Worm (Caenorhabditis elegans) whole organism, mixed stage, embryonic: ENCODE measurements around the gene F59B1.10.
A peak's percentile ranks its signal among the peaks of the same experiment; 100 is the strongest.

ENCODE experiments used
- M03D4.4 ChIP-seq: sonication (generic microtip); optimal IDR thresholded peaks from 2 replicates; lab custom pipeline; 2017; ENCODE audit warnings: mild to moderate bottlenecking, missing genetic modification characterization, missing compliant biosample characterization
- bed-3 ChIP-seq: fragments of 200-800 bp; sonication (Bioruptor generic); optimal IDR thresholded peaks from 3 replicates; lab custom pipeline; 2018; ENCODE audit warnings: mild to moderate bottlenecking, missing genetic modification characterization, moderate library complexity, missing compliant biosample characterization
- blmp-1 ChIP-seq: fragments of 150-350 bp; optimal IDR thresholded peaks from 2 replicates; lab custom pipeline; 2014; ENCODE audit warnings: missing biosample characterization, missing genetic modification characterization
- ceh-39 ChIP-seq: fragments of 150-350 bp; optimal IDR thresholded peaks from 2 replicates; lab custom pipeline; 2014; ENCODE audit warnings: missing biosample characterization, missing genetic modification characterization
- ceh-43 ChIP-seq: fragments of 200-800 bp; sonication (Bioruptor generic); optimal IDR thresholded peaks from 2 replicates; lab custom pipeline; 2018; ENCODE audit warnings: mild to moderate bottlenecking, missing genetic modification characterization, moderate library complexity, missing compliant biosample characterization
- ceh-83 ChIP-seq: fragments of 200-800 bp; sonication (Bioruptor generic); optimal IDR thresholded peaks from 2 replicates; lab custom pipeline; 2018; ENCODE audit warnings: mild to moderate bottlenecking, missing genetic modification characterization, missing compliant biosample characterization
- cnd-1 ChIP-seq: fragments of 200-800 bp; sonication (Bioruptor generic); optimal IDR thresholded peaks from 2 replicates; lab custom pipeline; 2018; ENCODE audit warnings: mild to moderate bottlenecking, missing genetic modification characterization, missing compliant biosample characterization
- drap-1 ChIP-seq: fragments of 200-800 bp; sonication (Bioruptor generic); optimal IDR thresholded peaks from 3 replicates; lab custom pipeline; 2018; ENCODE audit warnings: mild to moderate bottlenecking, missing genetic modification characterization, missing compliant biosample characterization
- elt-1 ChIP-seq: sonication (generic microtip); optimal IDR thresholded peaks from 2 replicates; lab custom pipeline; 2017; ENCODE audit warnings: missing genetic modification characterization, mild to moderate bottlenecking, missing compliant biosample characterization, antibody characterized with exemption, moderate library complexity, borderline replicate concordance; ENCODE audit not compliant: insufficient read depth
- elt-3 ChIP-seq: fragments of 150-350 bp; optimal IDR thresholded peaks from 2 replicates; lab custom pipeline; 2014; ENCODE audit warnings: missing biosample characterization, missing genetic modification characterization
- flh-1 ChIP-seq: fragments of 200-800 bp; sonication (Bioruptor generic); optimal IDR thresholded peaks from 2 replicates; lab custom pipeline; 2018; ENCODE audit warnings: mild to moderate bottlenecking, missing genetic modification characterization, moderate library complexity, missing compliant biosample characterization
- ham-2 ChIP-seq: fragments of 200-800 bp; sonication (Bioruptor generic); optimal IDR thresholded peaks from 2 replicates; lab custom pipeline; 2018; ENCODE audit warnings: mild to moderate bottlenecking, missing genetic modification characterization, missing compliant biosample characterization
- hlh-1 ChIP-seq: fragments of 150-350 bp; optimal IDR thresholded peaks from 2 replicates; lab custom pipeline; 2014; ENCODE audit warnings: missing biosample characterization, missing genetic modification reagents, missing genetic modification characterization
- lin-13 ChIP-seq: fragments of 150-350 bp; optimal IDR thresholded peaks from 2 replicates; lab custom pipeline; 2014; ENCODE audit warnings: missing biosample characterization, missing genetic modification characterization
- lin-32 ChIP-seq: fragments of 200-800 bp; sonication (Bioruptor generic); optimal IDR thresholded peaks from 2 replicates; lab custom pipeline; 2018; ENCODE audit warnings: mild to moderate bottlenecking, missing genetic modification characterization, missing compliant biosample characterization
- lsy-2 ChIP-seq: fragments of 150-350 bp; optimal IDR thresholded peaks from 2 replicates; lab custom pipeline; 2014; ENCODE audit warnings: missing biosample characterization, missing genetic modification characterization
- mab-5 ChIP-seq: fragments of 150-350 bp; optimal IDR thresholded peaks from 2 replicates; lab custom pipeline; 2014; ENCODE audit warnings: missing biosample characterization, missing genetic modification characterization
- mep-1 ChIP-seq: fragments of 150-350 bp; optimal IDR thresholded peaks from 2 replicates; lab custom pipeline; 2017; ENCODE audit warnings: missing biosample characterization, missing genetic modification reagents, missing genetic modification characterization, inconsistent platforms
- nhr-12 ChIP-seq: fragments of 150-350 bp; optimal IDR thresholded peaks from 2 replicates; lab custom pipeline; 2014; ENCODE audit warnings: missing biosample characterization, missing genetic modification characterization
- nhr-2 ChIP-seq: fragments of 150-350 bp; optimal IDR thresholded peaks from 2 replicates; lab custom pipeline; 2014; ENCODE audit warnings: missing biosample characterization, missing genetic modification characterization
- nhr-237 ChIP-seq: fragments of 150-350 bp; optimal IDR thresholded peaks from 2 replicates; lab custom pipeline; 2014; ENCODE audit warnings: missing biosample characterization, missing genetic modification characterization
- nhr-28 ChIP-seq: fragments of 150-350 bp; optimal IDR thresholded peaks from 2 replicates; lab custom pipeline; 2014; ENCODE audit warnings: missing biosample characterization, missing genetic modification characterization
- nhr-76 ChIP-seq: sonication (generic microtip); optimal IDR thresholded peaks from 2 replicates; lab custom pipeline; 2017; ENCODE audit warnings: missing biosample characterization, missing genetic modification characterization
- sem-2 ChIP-seq: fragments of 200-800 bp; sonication (Bioruptor generic); optimal IDR thresholded peaks from 2 replicates; lab custom pipeline; 2018; ENCODE audit warnings: mild to moderate bottlenecking, missing genetic modification characterization, missing compliant biosample characterization
- sptf-1 ChIP-seq: sonication (generic microtip); optimal IDR thresholded peaks from 2 replicates; lab custom pipeline; 2017; ENCODE audit warnings: mild to moderate bottlenecking, missing genetic modification characterization, moderate library complexity, missing compliant biosample characterization
- unc-120 ChIP-seq: sonication (generic microtip); optimal IDR thresholded peaks from 2 replicates; lab custom pipeline; 2017; ENCODE audit warnings: missing genetic modification characterization, missing compliant biosample characterization; ENCODE audit not compliant: poor library complexity, severe bottlenecking
- unc-39 ChIP-seq: fragments of 150-350 bp; optimal IDR thresholded peaks from 2 replicates; lab custom pipeline; 2014; ENCODE audit warnings: missing biosample characterization, missing genetic modification characterization
- unc-62 ChIP-seq: fragments of 150-350 bp; optimal IDR thresholded peaks from 2 replicates; lab custom pipeline; 2014; ENCODE audit warnings: missing biosample characterization, missing genetic modification reagents, missing genetic modification characterization
- zip-8 ChIP-seq: fragments of 150-350 bp; optimal IDR thresholded peaks from 2 replicates; lab custom pipeline; 2014; ENCODE audit warnings: missing biosample characterization, missing genetic modification characterization
- ztf-11 ChIP-seq: fragments of 150-350 bp; optimal IDR thresholded peaks from 2 replicates; lab custom pipeline; 2014; ENCODE audit warnings: missing biosample characterization, missing genetic modification characterization

F59B1.10 gene

ce11 chrV:3647862-3648261 lies at the start of gene F59B1.10:
F59B1.10 (minus strand) TSS chrV:3647962.
- no peak for TF ChIP-seq nhr-12 (tag; lab: Kevin White, UChicago)
- TF ChIP-seq drap-1 = no peak
- TF ChIP-seq M03D4.4 = no peak
- TF ChIP-seq nhr-28 = no peak

- TF ChIP-seq ham-2 (GFP tag; lab: Kevin White, UChicago) = no peak
- no peak for TF ChIP-seq nhr-76 (tag; lab: Kevin White, UChicago)
- TF ChIP-seq ztf-11 (tag; lab: Kevin White, UChicago) = no peak
- no peak for TF ChIP-seq ceh-39 (tag; lab: Kevin White, UChicago)
- TF ChIP-seq zip-8 (tag; lab: Kevin White, UChicago) = no peak
- no peak for TF ChIP-seq unc-120 (tag; lab: Kevin White, UChicago)
- no peak for TF ChIP-seq lsy-2
- TF ChIP-seq bed-3 (GFP tag; lab: Kevin White, UChicago) = no peak
Measured at ce11 chrV:3697071-3697470, 49.3 kb upstream of the F59B1.10 start.

DNA sequence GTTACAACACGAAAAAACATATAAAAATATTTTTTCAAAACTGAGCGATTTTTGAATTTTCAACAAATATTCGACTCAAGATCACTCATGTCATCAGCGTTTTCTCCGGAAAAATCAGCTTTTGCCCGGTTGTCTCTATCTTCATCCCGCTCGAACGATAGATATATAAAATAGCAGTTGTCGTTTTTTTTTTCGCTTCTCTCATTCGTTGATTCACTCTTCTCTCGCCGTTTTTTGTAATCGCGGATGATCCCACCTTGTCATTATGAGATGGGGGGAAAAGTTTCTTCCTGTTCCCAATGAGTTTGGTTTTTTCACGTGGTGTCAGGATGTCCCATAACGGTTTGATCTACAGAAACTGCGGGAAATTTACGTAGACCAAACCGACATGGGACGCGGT lies 47.5 kb upstream of the F59B1.10 start:
- TF ChIP-seq hlh-1 (tag; lab: Kevin White, UChicago) (peak; percentile 52), elt-1 (tag; lab: Kevin White, UChicago) (no peak), cnd-1 (tag; lab: Kevin White, UChicago) (no peak), sem-2 (GFP tag; lab: Kevin White, UChicago) (no peak), nhr-28 (no peak)
- TF ChIP-seq, all 35 proteins: peak for 1

DNA sequence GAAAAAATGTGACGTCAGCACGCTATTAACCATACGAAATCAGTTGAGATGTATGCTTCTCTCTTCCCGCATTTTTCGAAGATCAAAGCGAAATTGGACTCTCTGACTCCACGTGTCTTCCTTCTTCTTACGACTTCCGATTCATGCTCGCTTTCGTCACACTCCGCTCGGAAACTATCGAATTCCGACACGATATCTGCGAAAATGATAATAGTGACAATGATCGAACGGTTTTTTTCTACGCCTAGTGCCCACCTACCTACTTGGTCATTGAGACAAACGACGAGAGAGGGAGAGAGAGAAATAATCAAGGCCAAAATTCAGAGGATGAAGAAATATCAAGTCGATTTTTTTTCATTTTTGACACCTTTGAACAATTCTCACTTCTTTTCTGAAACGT lies 45.9 kb upstream of the F59B1.10 start:
- no peak for TF ChIP-seq sptf-1 (tag; lab: Kevin White, UChicago)
- TF ChIP-seq unc-120 (tag; lab: Kevin White, UChicago) = no peak
- TF ChIP-seq lsy-2 = no peak
- TF ChIP-seq ceh-39 (tag; lab: Kevin White, UChicago) = no peak
- no peak for TF ChIP-seq unc-62 (GFP tag; lab: Kevin White, UChicago)
- TF ChIP-seq nhr-28 = no peak
- TF ChIP-seq lin-13 = no peak
- no peak for TF ChIP-seq flh-1 (GFP tag; lab: Kevin White, UChicago)
- TF ChIP-seq nhr-12 (tag; lab: Kevin White, UChicago) = no peak
- TF ChIP-seq nhr-2 (tag; lab: Kevin White, UChicago) = no peak
- no peak for TF ChIP-seq ceh-43 (GFP tag; lab: Kevin White, UChicago)
- TF ChIP-seq nhr-76 (tag; lab: Kevin White, UChicago) = no peak
- no peak for TF ChIP-seq nhr-237 (tag; lab: Kevin White, UChicago)
- TF ChIP-seq blmp-1 (tag; lab: Kevin White, UChicago) = no peak
- no peak for TF ChIP-seq ham-2 (GFP tag; lab: Kevin White, UChicago)
- TF ChIP-seq elt-3 (tag; lab: Kevin White, UChicago) = no peak
- no peak for TF ChIP-seq lin-32 (GFP tag; lab: Kevin White, UChicago)
- TF ChIP-seq zip-8 (tag; lab: Kevin White, UChicago) = no peak

DNA sequence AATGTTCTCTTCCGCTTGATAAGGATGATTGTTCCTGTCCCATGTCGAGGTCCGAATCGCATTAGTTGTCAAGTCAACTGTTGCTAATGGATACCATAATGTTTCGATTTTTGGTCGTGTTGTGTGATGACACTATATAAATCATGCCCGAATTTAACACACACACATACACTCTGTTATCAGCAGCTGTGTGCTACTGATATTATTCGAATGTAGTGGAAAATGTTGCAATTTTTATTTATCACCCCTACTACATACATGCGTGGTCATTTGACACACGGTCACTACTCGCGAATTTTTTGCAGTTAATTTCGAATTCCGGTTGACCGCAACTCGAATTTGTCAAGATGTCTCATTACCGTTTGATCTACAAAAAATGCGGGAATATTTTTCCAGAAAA lies 44.9 kb upstream of the F59B1.10 start:
- TF ChIP-seq nhr-28 = no peak
- no peak for TF ChIP-seq mab-5 (tag; lab: Kevin White, UChicago)
- TF ChIP-seq ceh-83 (GFP tag; lab: Kevin White, UChicago) = no peak
- no peak for TF ChIP-seq ceh-43 (GFP tag; lab: Kevin White, UChicago)
- TF ChIP-seq cnd-1 (tag; lab: Kevin White, UChicago) = no peak
- no peak for TF ChIP-seq nhr-12 (tag; lab: Kevin White, UChicago)
- TF ChIP-seq sptf-1 (tag; lab: Kevin White, UChicago) = no peak
- no peak for TF ChIP-seq lsy-2
- TF ChIP-seq elt-1 (tag; lab: Kevin White, UChicago) = no peak
- no peak for TF ChIP-seq blmp-1 (tag; lab: Kevin White, UChicago)
- no peak for TF ChIP-seq lin-32 (GFP tag; lab: Kevin White, UChicago)
- TF ChIP-seq nhr-237 (tag; lab: Kevin White, UChicago) = no peak
- TF ChIP-seq nhr-2 (tag; lab: Kevin White, UChicago) = no peak
- TF ChIP-seq unc-39 (tag; lab: Kevin White, UChicago) = no peak
- TF ChIP-seq mep-1 (tag; lab: Kevin White, UChicago) = no peak
- TF ChIP-seq nhr-76 (tag; lab: Kevin White, UChicago) = no peak
- TF ChIP-seq elt-3 (tag; lab: Kevin White, UChicago) = no peak
- no peak for TF ChIP-seq lin-13
- no peak for TF ChIP-seq ztf-11 (tag; lab: Kevin White, UChicago)
- no peak for TF ChIP-seq M03D4.4
